Fruit fly (Drosophila melanogaster) whole organism, prepupa: Measurements from ENCODE around the gene CG7248.

Source experiments
- CG10631 ChIP-seq: fragments of 200-800 bp; sonication (Bioruptor generic); optimal IDR thresholded peaks from 2 replicates; lab custom pipeline; 2016; ENCODE audit warnings: missing biosample characterization, missing genetic modification characterization
- CG10669 ChIP-seq: fragments of 200-800 bp; sonication (Bioruptor generic); optimal IDR thresholded peaks from 3 replicates; lab custom pipeline; 2018; ENCODE audit warnings: missing biosample characterization, mild to moderate bottlenecking, missing genetic modification characterization, moderate library complexity
- CG11294 ChIP-seq: fragments of 200-800 bp; sonication (Bioruptor generic); IDR thresholded peaks from 2 replicates; pipeline ENCODE4 v1.3.6; 2022; ENCODE audit warnings: missing biosample characterization, missing genetic modification characterization
- CG11762 ChIP-seq: fragments of 200-800 bp; sonication (Bioruptor generic); optimal IDR thresholded peaks from 3 replicates; lab custom pipeline; 2016; ENCODE audit warnings: missing biosample characterization, missing genetic modification characterization; ENCODE audit not compliant: insufficient read depth
- CG1621 ChIP-seq: fragments of 200-800 bp; sonication (Bioruptor generic); optimal IDR thresholded peaks from 3 replicates; lab custom pipeline; 2018; ENCODE audit warnings: missing biosample characterization, mild to moderate bottlenecking, missing genetic modification characterization
- CG3032 ChIP-seq: fragments of 200-800 bp; optimal IDR thresholded peaks from 2 replicates; lab custom pipeline; 2019; ENCODE audit warnings: missing biosample characterization, mild to moderate bottlenecking, missing genetic modification characterization, moderate library complexity
- CG31627 ChIP-seq: fragments of 200-800 bp; sonication (Bioruptor generic); optimal IDR thresholded peaks from 3 replicates; lab custom pipeline; 2016; ENCODE audit warnings: missing biosample characterization, missing genetic modification characterization
- CG34406 ChIP-seq: fragments of 200-800 bp; sonication (Bioruptor generic); optimal IDR thresholded peaks from 3 replicates; lab custom pipeline; 2016; ENCODE audit warnings: missing biosample characterization, missing genetic modification characterization
- CG6163 ChIP-seq: fragments of 200-800 bp; sonication (Bioruptor generic); IDR thresholded peaks from 3 replicates; pipeline ENCODE4 v1.3.6; 2022; ENCODE audit warnings: missing biosample characterization, missing genetic modification characterization
- CG6276 ChIP-seq: fragments of 200-800 bp; sonication (Bioruptor generic); optimal IDR thresholded peaks from 2 replicates; lab custom pipeline; 2017; ENCODE audit warnings: missing biosample characterization, mild to moderate bottlenecking, missing genetic modification characterization
- CG6792 ChIP-seq: fragments of 200-800 bp; sonication (Bioruptor generic); optimal IDR thresholded peaks from 3 replicates; lab custom pipeline; 2016; ENCODE audit warnings: missing biosample characterization, missing genetic modification characterization
- CG6808 ChIP-seq: fragments of 200-800 bp; sonication (Bioruptor generic); optimal IDR thresholded peaks from 3 replicates; lab custom pipeline; 2017; ENCODE audit warnings: missing biosample characterization, missing genetic modification characterization, mild to moderate bottlenecking, moderate library complexity, missing genetic modification reagents
- CG9139 ChIP-seq: fragments of 200-800 bp; sonication (Bioruptor generic); optimal IDR thresholded peaks from 3 replicates; lab custom pipeline; 2017; ENCODE audit warnings: missing biosample characterization, mild to moderate bottlenecking, missing genetic modification characterization
- Gug ChIP-seq: fragments of 200-800 bp; sonication (Bioruptor generic); IDR thresholded peaks from 2 replicates; pipeline ENCODE4 v1.3.6; 2022; ENCODE audit warnings: missing biosample characterization, missing genetic modification characterization
- Hr39 ChIP-seq: fragments of 200-800 bp; sonication (Bioruptor generic); optimal IDR thresholded peaks from 2 replicates; lab custom pipeline; 2016; ENCODE audit warnings: missing biosample characterization, missing genetic modification characterization
- Hr4 ChIP-seq: fragments of 200-800 bp; sonication (Bioruptor generic); optimal IDR thresholded peaks from 3 replicates; lab custom pipeline; 2016; ENCODE audit warnings: missing biosample characterization, missing genetic modification characterization
- Lpt ChIP-seq: fragments of 200-800 bp; sonication (Bioruptor generic); optimal IDR thresholded peaks from 3 replicates; lab custom pipeline; 2016; ENCODE audit warnings: missing biosample characterization, missing genetic modification characterization
- Smox ChIP-seq: fragments of 200-800 bp; sonication (Bioruptor generic); optimal IDR thresholded peaks from 3 replicates; lab custom pipeline; 2016; ENCODE audit warnings: missing biosample characterization, missing genetic modification characterization
- achi ChIP-seq: fragments of 200-800 bp; sonication (Bioruptor generic); optimal IDR thresholded peaks from 3 replicates; lab custom pipeline; 2016; ENCODE audit warnings: missing biosample characterization, missing genetic modification characterization
- cyc ChIP-seq: fragments of 200-800 bp; sonication (Bioruptor generic); optimal IDR thresholded peaks from 3 replicates; lab custom pipeline; 2016; ENCODE audit warnings: missing biosample characterization, missing genetic modification characterization
- dac ChIP-seq: fragments of 200-800 bp; sonication (Bioruptor generic); optimal IDR thresholded peaks from 2 replicates; lab custom pipeline; 2017; ENCODE audit warnings: missing biosample characterization, mild to moderate bottlenecking, missing genetic modification characterization
- eg ChIP-seq: fragments of 200-800 bp; sonication (Bioruptor generic); IDR thresholded peaks from 3 replicates; pipeline ENCODE4 v1.3.6; 2022; ENCODE audit warnings: missing biosample characterization, missing genetic modification characterization
- fd59A ChIP-seq: fragments of 200-800 bp; sonication (Bioruptor generic); optimal IDR thresholded peaks from 2 replicates; lab custom pipeline; 2017; ENCODE audit warnings: missing biosample characterization, mild to moderate bottlenecking, missing genetic modification characterization, missing genetic modification reagents
- fkh ChIP-seq: fragments of 200-800 bp; sonication (Bioruptor generic); optimal IDR thresholded peaks from 3 replicates; lab custom pipeline; 2017; ENCODE audit warnings: missing biosample characterization, mild to moderate bottlenecking, missing genetic modification characterization, moderate library complexity
- lz ChIP-seq: fragments of 200-800 bp; sonication (Bioruptor generic); optimal IDR thresholded peaks from 3 replicates; lab custom pipeline; 2016; ENCODE audit warnings: missing biosample characterization, missing genetic modification characterization
- net ChIP-seq: fragments of 200-800 bp; sonication (Bioruptor generic); optimal IDR thresholded peaks from 3 replicates; lab custom pipeline; 2016; ENCODE audit warnings: missing biosample characterization, missing genetic modification characterization
- pdm3 ChIP-seq: fragments of 200-800 bp; sonication (Bioruptor generic); optimal IDR thresholded peaks from 3 replicates; lab custom pipeline; 2016; ENCODE audit warnings: missing biosample characterization, missing genetic modification characterization
- spab ChIP-seq: fragments of 200-800 bp; sonication (Bioruptor generic); optimal IDR thresholded peaks from 2 replicates; lab custom pipeline; 2017; ENCODE audit warnings: missing biosample characterization, mild to moderate bottlenecking, missing genetic modification characterization, missing genetic modification reagents
- svp ChIP-seq: fragments of 200-800 bp; sonication (Bioruptor generic); peaks from one replicate; lab custom pipeline; 2016; ENCODE audit warnings: missing biosample characterization, missing genetic modification characterization
- vri ChIP-seq: fragments of 200-800 bp; sonication (Bioruptor generic); optimal IDR thresholded peaks from 3 replicates; lab custom pipeline; 2016; ENCODE audit warnings: missing biosample characterization, mild to moderate bottlenecking, missing genetic modification characterization

Gene CG7248

dm6 chr3L:11957669-11958333 lies 3.9 kb downstream of the CG7248 start, which contains the start of the genes CG11570 and CG43294:
CG11570 (minus strand) TSS chr3L:11957769.
CG43294 (plus strand) TSS chr3L:11958283.
- TF ChIP-seq CG3032 (tag; lab: Kevin White, UChicago), result no peak
- no peak for TF ChIP-seq CG11294 (GFP tag; lab: Robert Waterston, UW)
- no peak for TF ChIP-seq CG31627 (GFP tag; lab: Kevin White, UChicago)
- TF ChIP-seq achi (GFP tag; lab: Kevin White, UChicago), result no peak
- TF ChIP-seq fd59A (GFP tag; lab: Kevin White, UChicago), result no peak
- TF ChIP-seq cyc (GFP tag; lab: Kevin White, UChicago), result no peak
- no peak for TF ChIP-seq Hr4 (GFP tag; lab: Kevin White, UChicago)
- TF ChIP-seq Smox, result no peak
- no peak for TF ChIP-seq fkh (GFP tag; lab: Kevin White, UChicago)
- no peak for TF ChIP-seq CG11762

- TF ChIP-seq CG10631 (GFP tag; lab: Kevin White, UChicago) (no peak), CG34406 (GFP tag; lab: Kevin White, UChicago) (no peak), svp (GFP tag; lab: Kevin White, UChicago) (peak; percentile 48), eg (GFP tag; lab: Robert Waterston, UW) (no peak), CG6792 (GFP tag; lab: Kevin White, UChicago) (no peak), CG6276 (GFP tag; lab: Kevin White, UChicago) (no peak), CG1621 (tag; lab: Kevin White, UChicago) (no peak), Lpt (GFP tag; lab: Kevin White, UChicago) (no peak)
- TF ChIP-seq, all 60 proteins: peak for 1
Measured at dm6 chr3L:11966104-11966503, 12.2 kb downstream of the CG7248 start, which contains the start of gene prc. prc (minus strand) TSS chr3L:11966131.

- TF ChIP-seq CG6163 (GFP tag; lab: Robert Waterston, UW), result no peak
- no peak for TF ChIP-seq dac (GFP tag; lab: Kevin White, UChicago)
- peak; percentile 68 for TF ChIP-seq vri (GFP tag; lab: Kevin White, UChicago)
- no peak for TF ChIP-seq CG1621 (tag; lab: Kevin White, UChicago)
- TF ChIP-seq fkh (GFP tag; lab: Kevin White, UChicago), result no peak
- no peak for TF ChIP-seq CG11762
- TF ChIP-seq, all 60 proteins: peak for 1
Measured at dm6 chr3L:11972879-11973278, 19.0 kb downstream of the CG7248 start, which contains the start of gene Muc68E. Muc68E (minus strand) TSS chr3L:11972979.

dm6 chr3L:11973690-11974089 lies 19.8 kb downstream of the CG7248 start, which contains the start of gene CG42397:
CG42397 (minus strand) TSS chr3L:11973790.
- TF ChIP-seq CG10631 (GFP tag; lab: Kevin White, UChicago), result no peak
- no peak for TF ChIP-seq CG11762
- TF ChIP-seq CG11294 (GFP tag; lab: Robert Waterston, UW), result no peak
- TF ChIP-seq CG10669 (GFP tag; lab: Kevin White, UChicago), result no peak
- no peak for TF ChIP-seq CG9139

- TF ChIP-seq CG6808 (no peak), fd59A (GFP tag; lab: Kevin White, UChicago) (no peak), Hr39 (GFP tag; lab: Kevin White, UChicago) (no peak), Smox (no peak), svp (GFP tag; lab: Kevin White, UChicago) (no peak), spab (GFP tag; lab: Kevin White, UChicago) (no peak), pdm3 (GFP tag; lab: Kevin White, UChicago) (no peak), Gug (GFP tag; lab: Robert Waterston, UW) (no peak), net (GFP tag; lab: Kevin White, UChicago) (no peak), CG10631 (GFP tag; lab: Kevin White, UChicago) (no peak), lz (GFP tag; lab: Kevin White, UChicago) (no peak), CG6163 (GFP tag; lab: Robert Waterston, UW) (no peak), CG3032 (tag; lab: Kevin White, UChicago) (no peak)
Measured at dm6 chr3L:11974605-11975004, 20.7 kb downstream of the CG7248 start, which contains the start of gene CG14125. CG14125 (plus strand) TSS chr3L:11974905.
